Fruit fly (Drosophila melanogaster) whole organism, embryonic: Measurements from ENCODE around the gene IM33.

Source experiments
- Ada2b ChIP-seq: fragments of 200-800 bp; sonication (Bioruptor generic); IDR thresholded peaks from 2 replicates; pipeline ENCODE4 v1.3.6; 2022; ENCODE audit warnings: missing biosample characterization, missing genetic modification characterization
- Atf-2 ChIP-seq: fragments of 200-800 bp; sonication (Bioruptor generic); optimal IDR thresholded peaks from 2 replicates; lab custom pipeline; 2016; ENCODE audit warnings: missing biosample characterization, missing genetic modification characterization
- CG1024 ChIP-seq: fragments of 200-800 bp; sonication (Bioruptor generic); IDR thresholded peaks from 2 replicates; pipeline ENCODE4 v1.3.6; 2022; ENCODE audit warnings: missing biosample characterization, missing genetic modification characterization
- CG10543 ChIP-seq: fragments of 200-800 bp; sonication (Bioruptor generic); optimal IDR thresholded peaks from 3 replicates; lab custom pipeline; 2017; ENCODE audit warnings: missing biosample characterization, mild to moderate bottlenecking, missing genetic modification characterization, moderate library complexity
- CG11456 ChIP-seq: fragments of 200-800 bp; sonication (Bioruptor generic); IDR thresholded peaks from 3 replicates; pipeline ENCODE4 v1.3.6; 2022; ENCODE audit warnings: missing biosample characterization, missing genetic modification characterization
- CG13894 ChIP-seq: fragments of 200-800 bp; sonication (Bioruptor generic); optimal IDR thresholded peaks from 3 replicates; lab custom pipeline; 2018; ENCODE audit warnings: missing biosample characterization, mild to moderate bottlenecking, missing genetic modification characterization, moderate library complexity
- CG14050 ChIP-seq: fragments of 200-800 bp; sonication (Bioruptor generic); IDR thresholded peaks from 3 replicates; pipeline ENCODE4 v1.3.6; 2022; ENCODE audit warnings: missing biosample characterization, missing genetic modification characterization
- CG1603 ChIP-seq: fragments of 200-800 bp; sonication (Bioruptor generic); optimal IDR thresholded peaks from 2 replicates; lab custom pipeline; 2019; ENCODE audit warnings: missing biosample characterization, mild to moderate bottlenecking, missing genetic modification characterization, moderate library complexity
- CG2116 ChIP-seq: fragments of 200-800 bp; sonication (Bioruptor generic); optimal IDR thresholded peaks from 3 replicates; lab custom pipeline; 2018; ENCODE audit warnings: missing biosample characterization, mild to moderate bottlenecking, missing genetic modification characterization
- CG3065 ChIP-seq: fragments of 200-800 bp; sonication (Bioruptor generic); optimal IDR thresholded peaks from 2 replicates; lab custom pipeline; 2016; ENCODE audit warnings: missing biosample characterization, missing genetic modification characterization
- CG31365 ChIP-seq: fragments of 200-800 bp; sonication (Bioruptor generic); optimal IDR thresholded peaks from 2 replicates; lab custom pipeline; 2018; ENCODE audit warnings: missing biosample characterization, mild to moderate bottlenecking, missing genetic modification characterization
- CG32532 ChIP-seq: fragments of 200-800 bp; sonication (Bioruptor generic); IDR thresholded peaks from 2 replicates; pipeline ENCODE4 v1.3.6; 2022; ENCODE audit warnings: missing biosample characterization, missing genetic modification characterization
- CG4360 ChIP-seq: fragments of 200-800 bp; sonication (Bioruptor generic); IDR thresholded peaks from 2 replicates; pipeline ENCODE4 v1.3.6; 2022; ENCODE audit warnings: missing biosample characterization, missing genetic modification characterization
- CG4617 ChIP-seq: fragments of 200-800 bp; sonication (Bioruptor generic); optimal IDR thresholded peaks from 3 replicates; lab custom pipeline; 2016; ENCODE audit warnings: missing biosample characterization, missing genetic modification characterization, borderline replicate concordance
- CG4854 ChIP-seq: fragments of 200-800 bp; sonication (Bioruptor generic); optimal IDR thresholded peaks from 2 replicates; lab custom pipeline; 2016; ENCODE audit warnings: missing biosample characterization, missing genetic modification characterization, inconsistent platforms
- CG7271 ChIP-seq: fragments of 200-800 bp; sonication (Bioruptor generic); optimal IDR thresholded peaks from 2 replicates; lab custom pipeline; 2018; ENCODE audit warnings: missing biosample characterization, mild to moderate bottlenecking, missing genetic modification characterization, moderate library complexity
- CG8281 ChIP-seq: fragments of 200-800 bp; sonication (Bioruptor generic); optimal IDR thresholded peaks from 2 replicates; lab custom pipeline; 2018; ENCODE audit warnings: missing biosample characterization, mild to moderate bottlenecking, missing genetic modification characterization, moderate library complexity
- CG8924 ChIP-seq: fragments of 200-800 bp; optimal IDR thresholded peaks from 3 replicates; lab custom pipeline; 2019; ENCODE audit warnings: missing biosample characterization, mild to moderate bottlenecking, missing genetic modification characterization, moderate library complexity
- Chrac-16 ChIP-seq: fragments of 200-800 bp; sonication (Bioruptor generic); optimal IDR thresholded peaks from 3 replicates; lab custom pipeline; 2016; ENCODE audit warnings: missing biosample characterization, missing genetic modification characterization
- Dad ChIP-seq: fragments of 200-800 bp; sonication (Bioruptor generic); optimal IDR thresholded peaks from 3 replicates; lab custom pipeline; 2016; ENCODE audit warnings: missing biosample characterization, missing genetic modification characterization
- E2f2 ChIP-seq: fragments of 200-800 bp; sonication (Bioruptor generic); IDR thresholded peaks from 2 replicates; pipeline ENCODE4 v1.3.6; 2022; ENCODE audit warnings: missing biosample characterization, missing genetic modification characterization
- Ets97D ChIP-seq: fragments of 200-800 bp; sonication (Bioruptor generic); optimal IDR thresholded peaks from 3 replicates; lab custom pipeline; 2016; ENCODE audit warnings: missing biosample characterization, missing genetic modification characterization
- H15 ChIP-seq: fragments of 200-800 bp; sonication (Bioruptor generic); IDR thresholded peaks from 3 replicates; pipeline ENCODE4 v1.3.6; 2022; ENCODE audit warnings: missing biosample characterization, missing genetic modification characterization
- Hr78 ChIP-seq, 2 experiments: fragments of 200-800 bp in 1 of 2; fragments of >200 bp in 1 of 2; sonication (Bioruptor generic) in 1 of 2; optimal IDR thresholded peaks; 2 replicates each; lab custom pipeline; 2017 to 2019; ENCODE audit warnings: missing biosample characterization in 2 of 2, missing genetic modification characterization in 2 of 2, mild to moderate bottlenecking in 1 of 2, moderate library complexity in 1 of 2
- Hsf ChIP-seq: fragments of 200-800 bp; sonication (Bioruptor generic); optimal IDR thresholded peaks from 3 replicates; lab custom pipeline; 2016; ENCODE audit warnings: missing biosample characterization, missing genetic modification characterization
- Optix ChIP-seq: fragments of 200-800 bp; sonication (Bioruptor generic); IDR thresholded peaks from 3 replicates; pipeline ENCODE4 v1.3.6; 2022; ENCODE audit warnings: missing biosample characterization, missing genetic modification characterization
- Sin3A ChIP-seq: fragments of >200 bp; optimal IDR thresholded peaks from 2 replicates; lab custom pipeline; 2018
- Sox100B ChIP-seq: fragments of 200-800 bp; sonication (Bioruptor generic); optimal IDR thresholded peaks from 3 replicates; lab custom pipeline; 2018; ENCODE audit warnings: missing biosample characterization, mild to moderate bottlenecking, missing genetic modification characterization
- Taf1 ChIP-seq: fragments of 200-800 bp; sonication (Bioruptor generic); IDR thresholded peaks from 2 replicates; pipeline ENCODE4 v1.3.6; 2022; ENCODE audit warnings: missing biosample characterization, missing genetic modification characterization
- Xrp1 ChIP-seq: fragments of 200-800 bp; sonication (Bioruptor generic); IDR thresholded peaks from 2 replicates; pipeline ENCODE4 v1.3.6; 2022; ENCODE audit warnings: missing biosample characterization, missing genetic modification characterization
- ase ChIP-seq: fragments of 200-800 bp; sonication (Bioruptor generic); IDR thresholded peaks from 3 replicates; pipeline ENCODE4 v1.3.6; 2022; ENCODE audit warnings: missing biosample characterization, missing genetic modification characterization
- ato ChIP-seq: fragments of 200-800 bp; sonication (Bioruptor generic); IDR thresholded peaks from 2 replicates; pipeline ENCODE4 v1.3.6; 2022; ENCODE audit warnings: missing biosample characterization, missing genetic modification characterization; ENCODE audit not compliant: partially characterized antibody
- bab2 ChIP-seq: fragments of 200-800 bp; sonication (Bioruptor generic); optimal IDR thresholded peaks from 2 replicates; lab custom pipeline; 2016; ENCODE audit warnings: missing biosample characterization, missing genetic modification characterization
- crp ChIP-seq, 2 experiments: fragments of 200-800 bp; sonication (Bioruptor generic); optimal IDR thresholded peaks; 2 replicates in 1 of 2; 3 replicates in 1 of 2; lab custom pipeline; 2017; ENCODE audit warnings: missing biosample characterization in 2 of 2, missing genetic modification characterization in 2 of 2, mild to moderate bottlenecking in 1 of 2, moderate library complexity in 1 of 2
- dm ChIP-seq: fragments of 200-800 bp; sonication (Bioruptor generic); optimal IDR thresholded peaks from 3 replicates; lab custom pipeline; 2016; ENCODE audit warnings: missing biosample characterization, missing genetic modification characterization
- dysf ChIP-seq: fragments of 200-800 bp; sonication (Bioruptor generic); IDR thresholded peaks from 3 replicates; pipeline ENCODE4 v1.3.6; 2022; ENCODE audit warnings: missing biosample characterization, missing genetic modification characterization
- gsb ChIP-seq: fragments of 200-800 bp; sonication (Bioruptor generic); IDR thresholded peaks from 2 replicates; pipeline ENCODE4 v1.3.6; 2022; ENCODE audit warnings: missing biosample characterization, missing genetic modification characterization
- hkb ChIP-seq, 2 experiments: fragments of 200-800 bp in 1 of 2; fragments of >200 bp in 1 of 2; sonication (Bioruptor generic) in 1 of 2; IDR thresholded peaks in 1 of 2; optimal IDR thresholded peaks in 1 of 2; 2 replicates each; pipeline versions ENCODE4 v1.3.6 to Lab custom; 2017 to 2022; ENCODE audit warnings: missing biosample characterization in 1 of 2, missing genetic modification characterization in 1 of 2
- insv ChIP-seq, 2 experiments: fragments of 200-800 bp; sonication (Bioruptor generic); optimal IDR thresholded peaks; 3 replicates each; lab custom pipeline; 2016 to 2018; ENCODE audit warnings: missing biosample characterization in 2 of 2, missing genetic modification characterization in 2 of 2
- klu ChIP-seq: fragments of 200-800 bp; sonication (Bioruptor generic); IDR thresholded peaks from 2 replicates; pipeline ENCODE4 v1.3.6; 2022; ENCODE audit warnings: missing biosample characterization, missing genetic modification characterization
- lab ChIP-seq: fragments of 200-800 bp; sonication (Bioruptor generic); optimal IDR thresholded peaks from 3 replicates; lab custom pipeline; 2017; ENCODE audit warnings: missing biosample characterization, missing genetic modification characterization, mild to moderate bottlenecking, moderate library complexity, missing genetic modification reagents
- lov ChIP-seq, 2 experiments: fragments of 200-800 bp in 1 of 2; fragments of >200 bp in 1 of 2; sonication (Bioruptor generic) in 1 of 2; IDR thresholded peaks in 1 of 2; optimal IDR thresholded peaks in 1 of 2; 2 replicates in 1 of 2; 3 replicates in 1 of 2; pipeline versions ENCODE4 v1.3.6 to Lab custom; 2017 to 2022; ENCODE audit warnings: missing biosample characterization in 1 of 2, missing genetic modification characterization in 1 of 2
- maf-S ChIP-seq: fragments of 200-800 bp; sonication (Bioruptor generic); optimal IDR thresholded peaks from 2 replicates; lab custom pipeline; 2016; ENCODE audit warnings: missing biosample characterization, missing genetic modification characterization
- nau ChIP-seq: fragments of 200-800 bp; sonication (Bioruptor generic); optimal IDR thresholded peaks from 3 replicates; lab custom pipeline; 2017; ENCODE audit warnings: missing biosample characterization, mild to moderate bottlenecking, missing genetic modification characterization, missing genetic modification reagents
- org-1 ChIP-seq: fragments of 200-800 bp; sonication (Bioruptor generic); optimal IDR thresholded peaks from 2 replicates; lab custom pipeline; 2017; ENCODE audit warnings: missing biosample characterization, missing genetic modification characterization
- pzg ChIP-seq: fragments of 200-800 bp; sonication (Bioruptor generic); optimal IDR thresholded peaks from 3 replicates; lab custom pipeline; 2018; ENCODE audit warnings: missing biosample characterization, mild to moderate bottlenecking, missing genetic modification characterization, moderate library complexity
- so ChIP-seq: fragments of 200-800 bp; sonication (Bioruptor generic); IDR thresholded peaks from 3 replicates; pipeline ENCODE4 v1.3.6; 2022; ENCODE audit warnings: missing biosample characterization, missing genetic modification characterization
- stwl ChIP-seq: fragments of 200-800 bp; sonication (Bioruptor generic); optimal IDR thresholded peaks from 3 replicates; lab custom pipeline; 2018; ENCODE audit warnings: missing biosample characterization, mild to moderate bottlenecking, missing genetic modification characterization, moderate library complexity
- sug ChIP-seq: fragments of 200-800 bp; optimal IDR thresholded peaks from 2 replicates; lab custom pipeline; 2019; ENCODE audit warnings: missing biosample characterization, mild to moderate bottlenecking, missing genetic modification characterization, moderate library complexity
- twi ChIP-seq: fragments of 200-800 bp; optimal IDR thresholded peaks from 2 replicates; lab custom pipeline; 2019; ENCODE audit warnings: missing biosample characterization, mild to moderate bottlenecking, missing genetic modification characterization, moderate library complexity
- z ChIP-seq: fragments of 200-800 bp; sonication (Bioruptor generic); IDR thresholded peaks from 3 replicates; pipeline ENCODE4 v1.3.6; 2022; ENCODE audit warnings: missing biosample characterization, missing genetic modification characterization

Gene IM33

DNA sequence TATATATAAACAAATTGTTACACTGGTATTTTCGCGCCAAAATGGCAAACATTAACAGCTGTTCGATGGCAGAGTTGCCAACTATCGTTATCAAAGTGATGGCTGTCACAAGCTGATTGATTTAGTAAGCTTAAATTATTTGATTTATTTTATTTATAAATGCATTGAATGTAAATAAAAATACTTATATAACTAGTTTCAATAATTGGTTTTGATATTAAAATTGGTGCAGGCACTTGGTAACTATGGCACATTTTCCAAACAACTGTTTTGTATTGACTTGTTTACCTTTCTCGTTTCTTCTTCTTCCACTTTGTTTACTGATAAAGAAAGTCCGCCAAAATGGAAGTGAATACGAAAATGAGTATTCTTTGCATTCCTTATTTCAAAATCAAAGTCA, 15.2 kb upstream of the IM33 start, which contains the start of gene cutlet (continued):
- no peak for TF ChIP-seq ase (GFP tag; lab: Robert Waterston, UW)
- no peak for TF ChIP-seq CG14050
- TF ChIP-seq crp (GFP tag; optimal IDR thresholded peaks at IDR 0.05; lab: Kevin White, UChicago), result peak; percentile 81 to 97
- TF ChIP-seq gsb, result no peak
- peak; percentile 7 for TF ChIP-seq Ets97D (GFP tag; lab: Kevin White, UChicago)
- no peak for TF ChIP-seq CG7271
- no peak for TF ChIP-seq bab2 (GFP tag; lab: Kevin White, UChicago)
- no peak for TF ChIP-seq insv (GFP tag; optimal IDR thresholded peaks at IDR 0.05; lab: Kevin White, UChicago)
- no peak for TF ChIP-seq CG4360
- peak; percentile 28 for TF ChIP-seq CG1603 (tag; lab: Kevin White, UChicago)
- no peak for TF ChIP-seq CG1024 (GFP tag; lab: Robert Waterston, UW)
- TF ChIP-seq stwl (tag; lab: Kevin White, UChicago), result peak; percentile 59
- TF ChIP-seq CG8924, result no peak
- no peak for TF ChIP-seq CG3065
- peak; percentile 25 for TF ChIP-seq sug
- no peak for TF ChIP-seq CG13894 (tag; lab: Kevin White, UChicago)
- no peak for TF ChIP-seq Dad
- TF ChIP-seq nau (GFP tag; lab: Kevin White, UChicago), result no peak
- TF ChIP-seq Xrp1 (GFP tag; lab: Robert Waterston, UW), result no peak
- no peak for TF ChIP-seq klu (GFP tag; lab: Robert Waterston, UW)
- no peak for TF ChIP-seq lov (optimal IDR thresholded peaks at IDR 0.05; lab: Kevin White, UChicago)
- no peak for TF ChIP-seq lov (GFP tag; IDR thresholded peaks at IDR 0.05; lab: Robert Waterston, UW)
- no peak for TF ChIP-seq Atf-2 (GFP tag; lab: Kevin White, UChicago)
- TF ChIP-seq Sin3A, result no peak
- TF ChIP-seq CG4617 (GFP tag; lab: Kevin White, UChicago), result peak; percentile 6
- no peak for TF ChIP-seq maf-S (GFP tag; lab: Kevin White, UChicago)
- no peak for TF ChIP-seq Optix
- TF ChIP-seq Hr78 (GFP tag; optimal IDR thresholded peaks at IDR 0.05; lab: Kevin White, UChicago), result no peak
- TF ChIP-seq org-1 (GFP tag; lab: Kevin White, UChicago), result no peak
- TF ChIP-seq so (GFP tag; lab: Robert Waterston, UW), result no peak
- no peak for TF ChIP-seq Chrac-16 (GFP tag; lab: Kevin White, UChicago)
- peak; percentile 63 for TF ChIP-seq pzg
- peak; percentile 85 for TF ChIP-seq CG4854 (GFP tag; lab: Kevin White, UChicago)
- TF ChIP-seq CG11456, result no peak
- no peak for TF ChIP-seq twi (tag; lab: Kevin White, UChicago)
- TF ChIP-seq ato (GFP tag; lab: Robert Waterston, UW), result no peak
- no peak for TF ChIP-seq H15
- no peak for TF ChIP-seq dysf (GFP tag; lab: Robert Waterston, UW)
- TF ChIP-seq CG2116 (GFP tag; lab: Kevin White, UChicago), result peak; percentile 3
- TF ChIP-seq Ada2b (GFP tag; lab: Robert Waterston, UW), result no peak
- no peak for TF ChIP-seq CG31365 (tag; lab: Kevin White, UChicago)
- peak; percentile 91 for TF ChIP-seq E2f2 (GFP tag; lab: Robert Waterston, UW)
- TF ChIP-seq Hsf (GFP tag; lab: Kevin White, UChicago), result no peak
- TF ChIP-seq hkb (optimal IDR thresholded peaks at IDR 0.05; lab: Kevin White, UChicago), result no peak
- no peak for TF ChIP-seq hkb (GFP tag; IDR thresholded peaks at IDR 0.05; lab: Robert Waterston, UW)
- no peak for TF ChIP-seq Taf1 (GFP tag; lab: Robert Waterston, UW)
- TF ChIP-seq dm (GFP tag; lab: Kevin White, UChicago), result no peak
- peak; percentile 44 for TF ChIP-seq Sox100B (GFP tag; lab: Kevin White, UChicago)
- TF ChIP-seq lab (GFP tag; lab: Kevin White, UChicago), result no peak
- no peak for TF ChIP-seq CG10543 (GFP tag; lab: Kevin White, UChicago)
- TF ChIP-seq CG32532 (GFP tag; lab: Robert Waterston, UW), result no peak
- no peak for TF ChIP-seq z
- TF ChIP-seq CG8281 (tag; lab: Kevin White, UChicago), result no peak
